Worm (Caenorhabditis elegans) whole organism, young adult: ENCODE measurements around the gene srw-1.

Experiments
- B0261.1 ChIP-seq: sonication (generic microtip); optimal IDR thresholded peaks from 2 replicates; lab custom pipeline; 2016; ENCODE audit warnings: mild to moderate bottlenecking, missing genetic modification characterization, moderate library complexity, missing compliant biosample characterization
- D2030.7 ChIP-seq: fragments of 200-800 bp; sonication (Bioruptor generic); IDR thresholded peaks from 2 replicates; pipeline ENCODE4 v1.3.6; 2022; ENCODE audit warnings: missing genetic modification reagents, missing genetic modification characterization, missing compliant biosample characterization
- F23B12.7 ChIP-seq: sonication (generic microtip); optimal IDR thresholded peaks from 2 replicates; lab custom pipeline; 2017; ENCODE audit warnings: missing genetic modification characterization, mild to moderate bottlenecking, missing compliant biosample characterization, antibody characterized with exemption, moderate library complexity; ENCODE audit not compliant: insufficient read depth
- F33H1.4 ChIP-seq: fragments of 200-800 bp; sonication (Bioruptor generic); IDR thresholded peaks from 2 replicates; pipeline ENCODE4 v1.3.6; 2022; ENCODE audit warnings: missing genetic modification reagents, missing genetic modification characterization, missing compliant biosample characterization
- F49E8.2 ChIP-seq: sonication (generic microtip); optimal IDR thresholded peaks from 3 replicates; lab custom pipeline; 2017; ENCODE audit warnings: missing genetic modification characterization, mild to moderate bottlenecking, missing compliant biosample characterization, antibody characterized with exemption, moderate library complexity; ENCODE audit not compliant: insufficient read depth
- F55B11.4 ChIP-seq: sonication (generic microtip); optimal IDR thresholded peaks from 2 replicates; lab custom pipeline; 2016; ENCODE audit warnings: missing compliant biosample characterization, missing genetic modification characterization, borderline replicate concordance; ENCODE audit not compliant: insufficient read depth
- K11D2.4 ChIP-seq: fragments of 200-800 bp; sonication (Bioruptor generic); IDR thresholded peaks from 2 replicates; pipeline ENCODE4 v1.3.6; 2022; ENCODE audit warnings: missing genetic modification reagents, missing genetic modification characterization, missing compliant biosample characterization
- Y53F4B.3 ChIP-seq: fragments of 200-800 bp; sonication (Bioruptor generic); IDR thresholded peaks from 2 replicates; pipeline ENCODE4 v1.3.6; 2022; ENCODE audit warnings: missing genetic modification reagents, missing genetic modification characterization, missing compliant biosample characterization
- Y53G8AR.9 ChIP-seq: fragments of 200-800 bp; sonication (Bioruptor generic); conservative IDR thresholded peaks from 2 replicates; pipeline ENCODE4 v1.3.6; 2022; ENCODE audit warnings: missing genetic modification reagents, missing genetic modification characterization, missing compliant biosample characterization
- Y67H2A.10 ChIP-seq: fragments of 200-800 bp; sonication (Bioruptor generic); conservative IDR thresholded peaks from 2 replicates; pipeline ENCODE4 v1.3.6; 2022; ENCODE audit warnings: missing genetic modification reagents, missing genetic modification characterization, missing compliant biosample characterization
- ZK185.1 ChIP-seq: sonication (generic microtip); optimal IDR thresholded peaks from 2 replicates; lab custom pipeline; 2016; ENCODE audit warnings: mild to moderate bottlenecking, missing genetic modification characterization, missing compliant biosample characterization; ENCODE audit not compliant: poor library complexity, severe bottlenecking
- aptf-3 ChIP-seq: fragments of 200-800 bp; sonication (Bioruptor generic); IDR thresholded peaks from 2 replicates; pipeline ENCODE4 v1.3.6; 2022; ENCODE audit warnings: missing genetic modification characterization, missing compliant biosample characterization
- attf-3 ChIP-seq: fragments of 200-800 bp; sonication (Bioruptor generic); conservative IDR thresholded peaks from 2 replicates; pipeline ENCODE4 v1.3.6; 2022; ENCODE audit warnings: missing genetic modification reagents, missing genetic modification characterization, missing compliant biosample characterization
- attf-5 ChIP-seq: fragments of 200-800 bp; sonication (Bioruptor generic); optimal IDR thresholded peaks from 2 replicates; lab custom pipeline; 2018; ENCODE audit warnings: mild to moderate bottlenecking, missing genetic modification characterization, missing compliant biosample characterization
- bed-1 ChIP-seq: fragments of 200-800 bp; sonication (Bioruptor generic); IDR thresholded peaks from 2 replicates; pipeline ENCODE4 v1.3.6; 2022; ENCODE audit warnings: missing genetic modification reagents, missing genetic modification characterization, missing compliant biosample characterization
- bed-2 ChIP-seq: fragments of 200-800 bp; sonication (Bioruptor generic); IDR thresholded peaks from 2 replicates; pipeline ENCODE4 v1.3.6; 2022; ENCODE audit warnings: missing genetic modification reagents, missing genetic modification characterization, missing compliant biosample characterization
- cebp-2 ChIP-seq: fragments of 200-800 bp; sonication (Bioruptor generic); IDR thresholded peaks from 2 replicates; pipeline ENCODE4 v1.3.6; 2022; ENCODE audit warnings: missing genetic modification characterization, missing compliant biosample characterization
- ceh-27 ChIP-seq: fragments of 200-800 bp; sonication (Bioruptor generic); optimal IDR thresholded peaks from 2 replicates; lab custom pipeline; 2018; ENCODE audit warnings: mild to moderate bottlenecking, missing genetic modification characterization, moderate library complexity, missing compliant biosample characterization
- ceh-58 ChIP-seq: fragments of 200-800 bp; sonication (Bioruptor generic); IDR thresholded peaks from 2 replicates; pipeline ENCODE4 v1.3.6; 2022; ENCODE audit warnings: missing genetic modification characterization, missing compliant biosample characterization
- ceh-91 ChIP-seq: fragments of 200-800 bp; sonication (Bioruptor generic); IDR thresholded peaks from 2 replicates; pipeline ENCODE4 v1.3.6; 2022; ENCODE audit warnings: missing genetic modification reagents, missing genetic modification characterization, missing compliant biosample characterization
- chd-7 ChIP-seq: sonication (generic microtip); optimal IDR thresholded peaks from 2 replicates; lab custom pipeline; 2016; ENCODE audit warnings: mild to moderate bottlenecking, missing genetic modification characterization, moderate library complexity, missing compliant biosample characterization
- dpl-1 ChIP-seq: fragments of 150-350 bp; optimal IDR thresholded peaks from 2 replicates; lab custom pipeline; 2014; ENCODE audit warnings: missing biosample characterization, missing genetic modification reagents, missing genetic modification characterization
- ekl-4 ChIP-seq: fragments of 200-800 bp; sonication (Bioruptor generic); IDR thresholded peaks from 2 replicates; pipeline ENCODE4 v1.3.6; 2022; ENCODE audit warnings: missing genetic modification reagents, missing genetic modification characterization, missing compliant biosample characterization
- ets-4 ChIP-seq: fragments of 200-800 bp; sonication (Bioruptor generic); optimal IDR thresholded peaks from 2 replicates; lab custom pipeline; 2018; ENCODE audit warnings: mild to moderate bottlenecking, missing genetic modification characterization, missing compliant biosample characterization
- fkh-3 ChIP-seq: sonication (generic microtip); optimal IDR thresholded peaks from 2 replicates; lab custom pipeline; 2016; ENCODE audit warnings: mild to moderate bottlenecking, missing genetic modification characterization, missing compliant biosample characterization
- gei-17 ChIP-seq: fragments of 200-800 bp; sonication (Bioruptor generic); optimal IDR thresholded peaks from 2 replicates; lab custom pipeline; 2018; ENCODE audit warnings: mild to moderate bottlenecking, missing genetic modification characterization, missing compliant biosample characterization
- him-1 ChIP-seq: sonication (generic microtip); optimal IDR thresholded peaks from 2 replicates; lab custom pipeline; 2016; ENCODE audit warnings: missing genotype, missing genetic modification reagents, missing genetic modification characterization, missing compliant biosample characterization
- hrde-1 ChIP-seq: sonication (generic microtip); optimal IDR thresholded peaks from 2 replicates; lab custom pipeline; 2016; ENCODE audit warnings: missing genetic modification characterization, mild to moderate bottlenecking, missing compliant biosample characterization, moderate library complexity, missing genotype, missing genetic modification reagents, borderline replicate concordance
- hsf-1 ChIP-seq: fragments of 200-800 bp; sonication (Bioruptor generic); IDR thresholded peaks from 2 replicates; pipeline ENCODE4 v1.3.6; 2022; ENCODE audit warnings: missing genetic modification reagents, missing genetic modification characterization, missing compliant biosample characterization
- lin-40 ChIP-seq: sonication (generic microtip); optimal IDR thresholded peaks from 2 replicates; lab custom pipeline; 2016; ENCODE audit warnings: missing genetic modification characterization, mild to moderate bottlenecking, missing compliant biosample characterization, missing genotype, missing genetic modification reagents
- lin-54 ChIP-seq: fragments of 200-800 bp; sonication (Bioruptor generic); optimal IDR thresholded peaks from 2 replicates; lab custom pipeline; 2018; ENCODE audit warnings: mild to moderate bottlenecking, missing genetic modification characterization, missing compliant biosample characterization
- lsl-1 ChIP-seq: fragments of 200-800 bp; sonication (Bioruptor generic); optimal IDR thresholded peaks from 2 replicates; lab custom pipeline; 2018; ENCODE audit warnings: mild to moderate bottlenecking, missing genetic modification characterization, moderate library complexity, missing compliant biosample characterization
- madf-3 ChIP-seq: fragments of 200-800 bp; sonication (Bioruptor generic); IDR thresholded peaks from 2 replicates; pipeline ENCODE4 v1.3.6; 2022; ENCODE audit warnings: missing genetic modification reagents, missing genetic modification characterization, missing compliant biosample characterization
- pbrm-1 ChIP-seq: fragments of 200-800 bp; sonication (Bioruptor generic); IDR thresholded peaks from 2 replicates; pipeline ENCODE4 v1.3.6; 2022; ENCODE audit warnings: missing genetic modification reagents, missing genetic modification characterization, missing compliant biosample characterization
- rcor-1 ChIP-seq: fragments of 200-800 bp; sonication (Bioruptor generic); IDR thresholded peaks from 2 replicates; pipeline ENCODE4 v1.3.6; 2022; ENCODE audit warnings: missing genetic modification reagents, missing genetic modification characterization, missing compliant biosample characterization
- rpc-1 ChIP-seq, 2 experiments: fragments of 150-350 bp in 1 of 2; sonication (generic microtip) in 1 of 2; optimal IDR thresholded peaks; 2 replicates each; lab custom pipeline; 2014 to 2018; ENCODE audit warnings: missing biosample characterization in 1 of 2, missing genetic modification characterization in 1 of 2, missing genetic modification reagents in 1 of 2, missing genotype in 1 of 2
- sdz-38 ChIP-seq: sonication (generic microtip); optimal IDR thresholded peaks from 2 replicates; lab custom pipeline; 2016; ENCODE audit warnings: missing genotype, missing genetic modification characterization, missing compliant biosample characterization
- snpc-1.3 ChIP-seq: sonication (generic microtip); optimal IDR thresholded peaks from 2 replicates; lab custom pipeline; 2017; ENCODE audit warnings: missing genetic modification characterization, mild to moderate bottlenecking, missing compliant biosample characterization, antibody characterized with exemption, moderate library complexity, missing genotype, missing genetic modification reagents; ENCODE audit not compliant: insufficient read depth
- somi-1 ChIP-seq: fragments of 200-800 bp; sonication (Bioruptor generic); optimal IDR thresholded peaks from 2 replicates; lab custom pipeline; 2018; ENCODE audit warnings: mild to moderate bottlenecking, missing genetic modification characterization, missing compliant biosample characterization
- tbx-9 ChIP-seq: sonication (generic microtip); optimal IDR thresholded peaks from 2 replicates; lab custom pipeline; 2016; ENCODE audit warnings: borderline replicate concordance, missing genetic modification characterization, inconsistent platforms, missing compliant biosample characterization
- ztf-22 ChIP-seq: fragments of 200-800 bp; sonication (Bioruptor generic); optimal IDR thresholded peaks from 2 replicates; lab custom pipeline; 2018; ENCODE audit warnings: mild to moderate bottlenecking, missing genetic modification characterization, moderate library complexity, missing compliant biosample characterization
- ztf-6 ChIP-seq: fragments of 200-800 bp; sonication (Bioruptor generic); IDR thresholded peaks from 2 replicates; pipeline ENCODE4 v1.3.6; 2022; ENCODE audit warnings: missing genetic modification reagents, missing genetic modification characterization, missing compliant biosample characterization

The srw-1 gene

DNA sequence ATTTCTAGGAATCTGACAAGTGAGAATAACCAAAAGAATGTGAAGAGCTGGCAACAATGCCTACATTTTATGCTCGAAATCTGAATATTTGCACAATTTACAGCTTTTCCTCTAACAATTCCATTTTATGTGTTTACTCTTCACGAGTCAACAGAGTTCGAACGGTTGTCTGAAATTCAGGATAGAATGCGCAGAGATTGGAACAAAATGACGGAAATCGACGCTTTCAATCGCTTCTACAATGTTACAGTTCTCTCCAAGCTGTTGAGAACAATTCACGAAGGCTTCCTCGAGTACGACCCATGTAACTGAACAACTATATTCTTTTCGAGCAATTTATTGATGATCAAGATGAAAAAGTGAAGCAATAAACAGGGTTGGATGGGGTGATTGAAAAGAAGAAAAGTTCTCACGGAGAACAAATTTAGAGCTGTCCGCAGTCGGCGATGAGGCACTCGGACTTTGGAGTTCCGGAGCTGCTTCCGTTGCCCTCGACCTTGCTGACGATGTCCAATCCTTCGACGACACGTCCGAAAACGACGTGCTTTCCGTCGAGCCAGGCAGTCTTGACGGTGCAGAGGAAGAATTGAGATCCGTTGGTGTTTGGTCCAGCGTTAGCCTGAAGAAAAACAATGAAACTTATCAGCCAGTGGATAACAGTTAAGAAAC is 11.7 kb upstream of the srw-1 start, which contains the start of gene Y75B12B.3 (continued):
- TF ChIP-seq bed-2 (no peak), dpl-1 (no peak), F49E8.2 (tag; lab: Kevin White, UChicago) (peak; percentile 84), fkh-3 (tag; lab: Kevin White, UChicago) (no peak), ZK185.1 (tag; lab: Kevin White, UChicago) (no peak), aptf-3 (GFP tag; lab: Robert Waterston, UW) (no peak), ztf-22 (no peak), cebp-2 (GFP tag; lab: Robert Waterston, UW) (no peak), lin-54 (GFP tag; lab: Kevin White, UChicago) (peak; percentile 62), ceh-58 (GFP tag; lab: Robert Waterston, UW) (no peak), him-1 (tag; lab: Kevin White, UChicago) (peak; percentile 57), ceh-27 (no peak), hrde-1 (peak; percentile 64), chd-7 (tag; lab: Kevin White, UChicago) (no peak), somi-1 (GFP tag; lab: Kevin White, UChicago) (no peak), madf-3 (0 out of 2 replicates have a peak, but pooled peaks have one; percentile 3), F55B11.4 (tag; lab: Kevin White, UChicago) (no peak), Y53G8AR.9 (GFP tag; lab: Robert Waterston, UW) (peak; percentile 67; the same call in 1 of the 2 replicates), Y67H2A.10 (no peak)

DNA sequence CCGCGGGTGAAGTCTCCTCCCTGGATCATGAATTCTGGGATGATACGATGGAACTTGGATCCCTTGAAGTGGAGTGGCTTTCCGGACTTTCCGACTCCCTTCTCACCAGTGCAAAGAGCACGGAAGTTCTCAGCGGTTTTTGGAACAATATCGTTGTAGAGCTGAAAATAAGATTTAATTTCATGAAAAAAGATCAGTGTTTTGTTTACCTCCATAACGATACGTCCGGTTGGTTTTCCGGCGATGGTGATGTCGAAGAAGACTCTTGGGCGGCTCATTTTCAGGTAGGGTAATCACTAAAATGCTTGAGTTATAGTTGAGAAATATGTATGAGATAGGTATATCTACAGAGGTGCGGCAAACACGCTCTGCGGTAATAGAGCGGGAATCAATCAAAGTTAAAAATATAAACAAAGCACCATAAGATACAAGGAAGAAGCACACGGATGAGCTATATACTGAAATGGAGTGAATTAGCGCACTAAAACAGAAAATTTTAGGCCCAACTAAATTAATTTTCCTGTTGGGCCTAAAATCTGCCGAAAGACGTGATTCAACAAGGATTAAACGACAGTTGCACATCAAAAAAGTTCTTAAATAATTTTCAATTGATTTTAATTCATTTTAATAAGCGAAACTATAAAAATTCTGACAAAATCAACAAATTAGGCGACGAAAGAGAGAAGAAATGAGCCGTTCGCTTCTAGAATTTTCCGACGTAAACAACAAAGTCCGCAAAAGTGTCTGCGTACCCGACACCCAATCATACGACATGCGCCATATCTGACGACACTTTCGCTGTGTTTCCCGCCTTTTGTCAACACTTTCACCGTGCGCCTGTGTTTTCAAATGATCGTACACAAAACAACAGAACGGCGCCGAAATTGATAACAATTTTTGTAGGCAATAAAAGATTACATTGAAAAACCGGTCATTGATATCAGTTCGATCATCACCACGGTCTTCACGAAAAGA is 10.7 kb upstream of the srw-1 start, which contains the start of the genes cyn-7 and bath-36:
cyn-7 (minus strand) TSS at position 296 of the 975 bp plus-strand sequence.
bath-36 (plus strand) TSS at position 806 of the 975 bp plus-strand sequence.
- TF ChIP-seq F23B12.7 (tag; lab: Kevin White, UChicago): peak; percentile 67
- TF ChIP-seq lsl-1: peak; percentile 49
- peak; percentile 99 for TF ChIP-seq hsf-1 (GFP tag; lab: Robert Waterston, UW)
- peak; percentile 38 for TF ChIP-seq snpc-1.3 (tag; lab: Kevin White, UChicago)
- TF ChIP-seq ekl-4: peak; percentile 52
- peak; percentile 62; the same call in 1 of the 2 replicates for TF ChIP-seq D2030.7 (GFP tag; lab: Robert Waterston, UW)
- TF ChIP-seq bed-1 (GFP tag; lab: Robert Waterston, UW): no peak
- TF ChIP-seq K11D2.4 (GFP tag; lab: Robert Waterston, UW): peak; percentile 71; the same call in 1 of the 2 replicates
- no peak for TF ChIP-seq fkh-3 (tag; lab: Kevin White, UChicago)
- peak; percentile 59 for TF ChIP-seq gei-17 (GFP tag; lab: Kevin White, UChicago)
- TF ChIP-seq F49E8.2 (tag; lab: Kevin White, UChicago): peak; percentile 15
- no peak; the same call in 1 of the 2 replicates for TF ChIP-seq attf-3 (GFP tag; lab: Robert Waterston, UW)
- TF ChIP-seq rpc-1 (optimal IDR thresholded peaks at IDR 0.05; lab: Kevin White, UChicago): peak; percentile 28
- no peak for TF ChIP-seq rpc-1 (tag; optimal IDR thresholded peaks at IDR 0.05; lab: Kevin White, UChicago)
- peak; percentile 7 for TF ChIP-seq B0261.1
- TF ChIP-seq attf-5 (GFP tag; lab: Kevin White, UChicago): peak; percentile 56
- TF ChIP-seq lin-40 (tag; lab: Kevin White, UChicago): peak; percentile 85
- TF ChIP-seq ceh-91 (GFP tag; lab: Robert Waterston, UW): peak; percentile 66
- TF ChIP-seq rcor-1: peak; percentile 58
- TF ChIP-seq Y53F4B.3: no peak
- TF ChIP-seq lin-54 (GFP tag; lab: Kevin White, UChicago): peak; percentile 83
- no peak for TF ChIP-seq sdz-38 (tag; lab: Kevin White, UChicago)
- 0 out of 2 replicates have a peak, but pooled peaks have one; percentile 29 for TF ChIP-seq Y67H2A.10
- TF ChIP-seq F33H1.4 (GFP tag; lab: Robert Waterston, UW): peak; percentile 56
- TF ChIP-seq ets-4 (GFP tag; lab: Kevin White, UChicago): peak; percentile 10
- no peak for TF ChIP-seq tbx-9 (tag; lab: Kevin White, UChicago)
- peak; percentile 81 for TF ChIP-seq pbrm-1 (GFP tag; lab: Robert Waterston, UW)
- no peak for TF ChIP-seq ztf-6
